Fruit fly (Drosophila melanogaster) whole organism, pupa: ENCODE data around the gene Sec13.
A peak's percentile ranks its signal among the peaks of the same experiment; 100 is the strongest.

Experiments used
- CG10348 ChIP-seq: fragments of 200-800 bp; sonication (Bioruptor generic); IDR thresholded peaks from 2 replicates; pipeline ENCODE4 v1.3.6; 2022; ENCODE audit warnings: missing biosample characterization, missing genetic modification characterization
- CG12605 ChIP-seq: fragments of 200-800 bp; sonication (Bioruptor generic); IDR thresholded peaks from 2 replicates; pipeline ENCODE4 v1.3.6; 2022; ENCODE audit warnings: missing biosample characterization, missing genetic modification characterization
- CG13204 ChIP-seq: fragments of 200-800 bp; sonication (Bioruptor generic); optimal IDR thresholded peaks from 2 replicates; lab custom pipeline; 2018; ENCODE audit warnings: missing biosample characterization, mild to moderate bottlenecking, missing genetic modification characterization, moderate library complexity
- CG14655 ChIP-seq: fragments of 200-800 bp; sonication (Bioruptor generic); optimal IDR thresholded peaks from 3 replicates; lab custom pipeline; 2017; ENCODE audit warnings: mild to moderate bottlenecking, missing biosample characterization, missing genetic modification reagents, missing genetic modification characterization
- CG15710 ChIP-seq: fragments of 200-800 bp; sonication (Bioruptor generic); optimal IDR thresholded peaks from 2 replicates; lab custom pipeline; 2018; ENCODE audit warnings: missing biosample characterization, mild to moderate bottlenecking, missing genetic modification characterization, moderate library complexity
- CG17806 ChIP-seq: fragments of 200-800 bp; sonication (Bioruptor generic); optimal IDR thresholded peaks from 2 replicates; lab custom pipeline; 2018; ENCODE audit warnings: missing biosample characterization, mild to moderate bottlenecking, missing genetic modification characterization, moderate library complexity
- CG32121 ChIP-seq: fragments of 200-800 bp; sonication (Bioruptor generic); IDR thresholded peaks from 2 replicates; pipeline ENCODE4 v1.3.6; 2022; ENCODE audit warnings: missing biosample characterization, missing genetic modification characterization
- CG34367 ChIP-seq: fragments of 200-800 bp; sonication (Bioruptor generic); optimal IDR thresholded peaks from 2 replicates; lab custom pipeline; 2018; ENCODE audit warnings: missing biosample characterization, mild to moderate bottlenecking, missing genetic modification characterization
- CG4496 ChIP-seq: fragments of 200-800 bp; sonication (Bioruptor generic); IDR thresholded peaks from 3 replicates; pipeline ENCODE4 v1.3.6; 2022; ENCODE audit warnings: missing biosample characterization, missing genetic modification characterization
- CG8159 ChIP-seq: fragments of 200-800 bp; sonication (Bioruptor generic); optimal IDR thresholded peaks from 3 replicates; lab custom pipeline; 2018; ENCODE audit warnings: missing biosample characterization, mild to moderate bottlenecking, missing genetic modification characterization, moderate library complexity
- CG8301 ChIP-seq: fragments of 200-800 bp; sonication (Bioruptor generic); optimal IDR thresholded peaks from 2 replicates; lab custom pipeline; 2018; ENCODE audit warnings: missing biosample characterization, mild to moderate bottlenecking, missing genetic modification characterization
- CG9948 ChIP-seq: fragments of 200-800 bp; sonication (Bioruptor generic); optimal IDR thresholded peaks from 2 replicates; lab custom pipeline; 2018; ENCODE audit warnings: missing biosample characterization, mild to moderate bottlenecking, missing genetic modification characterization, moderate library complexity
- D1 ChIP-seq: fragments of 200-800 bp; sonication (Bioruptor generic); optimal IDR thresholded peaks from 2 replicates; lab custom pipeline; 2018; ENCODE audit warnings: missing biosample characterization, mild to moderate bottlenecking, missing genetic modification characterization, moderate library complexity
- EcR ChIP-seq: fragments of 200-800 bp; sonication (Bioruptor generic); optimal IDR thresholded peaks from 3 replicates; lab custom pipeline; 2019; ENCODE audit warnings: missing biosample characterization, missing genetic modification characterization, mild to moderate bottlenecking, moderate library complexity, missing genetic modification reagents
- Ets98B ChIP-seq: fragments of 200-800 bp; sonication (Bioruptor generic); IDR thresholded peaks from 2 replicates; pipeline ENCODE4 v1.3.6; 2022; ENCODE audit warnings: missing biosample characterization, missing genetic modification characterization
- Pif1A ChIP-seq: fragments of 200-800 bp; sonication (Bioruptor generic); optimal IDR thresholded peaks from 3 replicates; lab custom pipeline; 2016; ENCODE audit warnings: missing biosample characterization, missing genetic modification characterization
- Pif1B ChIP-seq: fragments of 200-800 bp; sonication (Bioruptor generic); optimal IDR thresholded peaks from 3 replicates; lab custom pipeline; 2016; ENCODE audit warnings: missing biosample characterization, missing genetic modification characterization
- Snoo ChIP-seq: fragments of 200-800 bp; sonication (Bioruptor generic); optimal IDR thresholded peaks from 3 replicates; lab custom pipeline; 2017; ENCODE audit warnings: missing biosample characterization, mild to moderate bottlenecking, missing genetic modification characterization, inconsistent platforms
- fd96Ca ChIP-seq: fragments of 200-800 bp; sonication (Bioruptor generic); IDR thresholded peaks from 3 replicates; pipeline ENCODE4 v1.3.6; 2022; ENCODE audit warnings: missing biosample characterization, missing genetic modification characterization
- gl ChIP-seq: fragments of 200-800 bp; sonication (Bioruptor generic); optimal IDR thresholded peaks from 2 replicates; lab custom pipeline; 2018; ENCODE audit warnings: missing biosample characterization, mild to moderate bottlenecking, missing genetic modification characterization
- rn ChIP-seq: fragments of 200-800 bp; sonication (Bioruptor generic); IDR thresholded peaks from 2 replicates; pipeline ENCODE4 v1.3.6; 2022; ENCODE audit warnings: missing biosample characterization, missing genetic modification characterization

The Sec13 gene

DNA sequence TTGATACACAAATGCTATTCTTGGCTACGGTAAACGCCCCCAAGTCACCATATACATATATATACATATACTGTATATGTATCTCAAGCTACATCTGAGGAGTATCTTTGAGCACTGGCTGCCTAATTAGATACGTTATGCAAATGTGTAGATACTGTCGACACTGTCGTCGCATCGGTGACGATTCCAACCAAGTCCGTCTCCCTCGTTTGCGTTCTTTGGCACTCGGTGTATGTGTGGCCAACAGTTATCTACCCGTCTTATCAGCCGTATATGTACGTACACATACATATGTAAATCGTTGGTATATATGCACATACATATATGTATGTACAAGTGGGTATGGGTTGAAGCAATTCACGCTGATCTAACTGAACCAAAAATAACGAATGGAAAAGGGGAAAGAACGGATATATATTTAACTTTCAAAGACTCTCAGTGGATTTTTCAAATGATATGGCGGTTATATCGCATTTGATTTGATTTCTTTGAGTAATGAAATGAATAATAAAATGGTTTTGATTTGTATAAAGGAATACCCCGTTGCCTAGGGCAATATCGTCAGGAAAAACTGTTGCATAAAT lies 14.2 kb upstream of the Sec13 start:
- no peak for TF ChIP-seq rn
- TF ChIP-seq CG32121 (GFP tag; lab: Robert Waterston, UW): no peak
- TF ChIP-seq Pif1B: no peak
- no peak for TF ChIP-seq CG34367 (tag; lab: Kevin White, UChicago)
- TF ChIP-seq CG8159 (tag; lab: Kevin White, UChicago): no peak

DNA sequence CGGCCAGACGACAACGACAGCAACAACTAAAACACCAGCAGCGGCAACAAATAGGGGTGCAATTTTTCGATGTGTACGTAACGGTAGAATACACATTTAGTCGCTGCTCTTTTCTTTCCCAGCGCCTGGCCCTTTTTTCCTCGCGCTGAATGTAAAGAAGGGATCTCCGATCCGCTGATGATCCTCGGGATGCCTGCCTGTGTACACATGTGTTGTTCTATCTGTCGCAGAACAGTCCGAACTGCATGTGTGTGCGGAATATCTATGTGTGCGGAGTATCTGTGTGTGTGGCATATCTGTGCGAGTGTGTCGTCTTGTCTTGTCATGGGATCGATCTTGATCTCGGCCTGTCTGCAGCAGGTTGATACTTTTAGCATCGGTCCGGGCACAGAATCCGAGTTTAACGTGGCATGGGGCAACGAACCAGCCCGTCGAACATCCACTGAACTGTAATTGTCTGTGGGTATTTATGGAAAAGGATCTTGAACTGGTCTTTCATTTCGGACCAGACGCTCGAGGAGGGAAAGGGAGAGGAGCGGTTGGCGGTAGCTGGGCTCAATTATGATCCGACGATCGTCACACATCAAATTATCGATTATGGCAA lies 12.3 kb upstream of the Sec13 start:
- TF ChIP-seq CG13204 (GFP tag; lab: Kevin White, UChicago) (peak; percentile 61), Pif1A (GFP tag; lab: Kevin White, UChicago) (no peak), EcR (peak; percentile 87)

DNA sequence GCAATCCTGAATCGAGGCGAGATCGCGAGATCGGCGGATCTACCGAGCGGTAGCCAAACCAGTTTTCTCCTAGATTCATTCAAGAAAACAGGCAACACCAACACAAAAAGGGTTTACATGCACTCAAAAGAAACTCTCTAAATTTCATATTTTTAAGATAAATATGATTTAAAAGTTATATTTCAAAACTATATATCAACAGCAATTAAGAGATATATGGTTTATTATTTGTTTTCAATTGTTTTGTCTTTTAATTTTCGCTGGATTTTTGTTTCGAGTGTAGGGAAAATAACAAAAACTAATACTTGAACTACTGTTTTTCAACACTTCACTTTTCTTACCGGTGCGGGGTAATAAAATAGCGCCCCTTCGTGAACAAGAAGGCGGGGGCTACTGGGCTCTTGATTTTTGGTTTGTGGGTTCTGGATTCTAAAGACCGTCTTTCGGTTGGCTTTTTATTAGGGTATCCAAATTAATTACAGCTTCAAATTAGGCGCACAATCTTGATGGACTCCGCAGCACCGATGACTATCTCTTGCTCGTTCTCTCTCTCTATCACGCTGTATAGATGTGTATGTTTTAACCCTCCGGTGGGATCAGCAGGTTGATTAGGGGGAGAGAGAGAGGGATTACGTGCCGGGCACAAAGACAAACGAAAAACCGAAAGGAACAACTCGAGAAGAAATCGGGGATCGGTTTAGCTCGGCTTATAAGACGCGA lies 10.9 kb upstream of the Sec13 start:
- TF ChIP-seq D1 (no peak), CG10348 (GFP tag; lab: Robert Waterston, UW) (no peak), EcR (peak; percentile 34), CG13204 (GFP tag; lab: Kevin White, UChicago) (peak; percentile 36), fd96Ca (GFP tag; lab: Robert Waterston, UW) (no peak), CG4496 (GFP tag; lab: Robert Waterston, UW) (peak; percentile 67; the same call in 2 of the 3 replicates), CG14655 (peak; percentile 84), CG15710 (peak; percentile 77), Pif1B (peak; percentile 5), CG8159 (tag; lab: Kevin White, UChicago) (peak; percentile 82), CG9948 (tag; lab: Kevin White, UChicago) (peak; percentile 81), CG8301 (tag; lab: Kevin White, UChicago) (peak; percentile 75), gl (tag; lab: Kevin White, UChicago) (peak; percentile 25), rn (0 out of 2 replicates have a peak, but pooled peaks have one; percentile 38), Ets98B (GFP tag; lab: Robert Waterston, UW) (peak; percentile 58), CG34367 (tag; lab: Kevin White, UChicago) (peak; percentile 72), CG12605 (peak; percentile 59), CG32121 (GFP tag; lab: Robert Waterston, UW) (peak; percentile 46; the same call in 1 of the 2 replicates), Pif1A (GFP tag; lab: Kevin White, UChicago) (peak; percentile 56), CG17806 (tag; lab: Kevin White, UChicago) (peak; percentile 77), Snoo (tag; lab: Kevin White, UChicago) (no peak)

DNA sequence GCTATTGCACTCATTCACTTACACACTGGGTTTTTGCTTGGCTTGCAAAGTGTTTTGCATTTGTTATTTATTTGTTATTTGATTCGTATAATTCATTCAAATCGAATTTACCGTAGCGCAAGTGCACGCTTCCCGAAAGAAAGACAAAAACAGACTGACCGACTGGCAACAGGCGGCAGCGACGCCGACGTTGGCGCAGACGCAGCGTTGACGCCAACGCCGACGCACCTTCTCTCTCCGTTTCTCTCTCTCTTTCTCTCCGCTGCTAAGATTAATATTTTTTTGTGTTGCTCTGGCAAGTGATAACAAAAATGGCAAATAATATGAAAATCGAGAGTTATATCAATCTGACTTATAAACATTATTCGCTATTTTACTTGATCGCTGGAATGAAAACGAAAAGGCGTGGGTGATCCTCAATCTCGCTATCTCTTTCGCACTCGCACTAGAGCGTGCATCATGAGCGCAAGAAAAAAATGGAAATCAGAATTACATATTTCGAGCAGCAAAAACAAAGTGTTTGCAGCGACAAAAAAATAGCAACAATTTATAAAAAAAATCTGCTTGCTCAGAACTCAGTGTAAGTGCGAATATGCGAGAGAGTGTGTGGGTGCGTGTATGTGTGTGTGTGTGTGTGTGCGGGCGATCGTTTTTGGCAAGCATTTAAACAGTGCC lies 9.9 kb upstream of the Sec13 start, which contains the start of gene pnt:
Gene pnt (minus strand): TSS at position 161 of the 675 bp plus-strand sequence.
- TF ChIP-seq CG12605 (peak; percentile 30; the same call in 1 of the 2 replicates), CG8301 (tag; lab: Kevin White, UChicago) (no peak), CG9948 (tag; lab: Kevin White, UChicago) (no peak), CG32121 (GFP tag; lab: Robert Waterston, UW) (peak; percentile 32; the same call in 1 of the 2 replicates), CG10348 (GFP tag; lab: Robert Waterston, UW) (no peak), Ets98B (GFP tag; lab: Robert Waterston, UW) (peak; percentile 4; the same call in 1 of the 2 replicates), Pif1A (GFP tag; lab: Kevin White, UChicago) (no peak), D1 (no peak)

DNA sequence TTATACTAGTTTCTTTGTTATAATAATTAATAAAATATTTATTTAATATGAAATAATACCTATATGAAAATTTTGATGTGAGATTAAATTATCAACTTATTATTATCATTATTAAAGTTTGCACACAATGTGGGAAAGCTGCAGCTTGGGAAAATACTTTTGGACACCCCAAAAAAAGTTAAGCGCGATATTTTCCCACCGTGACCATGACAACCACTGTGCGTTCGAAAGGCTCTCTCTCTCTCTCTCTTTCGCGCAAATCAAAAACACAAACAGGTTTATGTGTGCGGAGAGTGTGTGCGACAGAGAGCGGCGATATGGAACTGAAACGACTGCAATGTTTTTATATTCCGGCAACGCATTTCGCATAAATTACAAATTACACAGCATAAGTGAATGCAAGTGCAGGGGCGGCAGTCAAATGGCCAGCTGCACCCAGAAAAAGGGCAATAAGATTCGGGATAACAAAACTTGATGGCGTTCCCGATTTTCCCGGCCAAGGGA lies 9.1 kb upstream of the Sec13 start:
- TF ChIP-seq CG14655 (peak; percentile 69), fd96Ca (GFP tag; lab: Robert Waterston, UW) (peak; percentile 76), Pif1A (GFP tag; lab: Kevin White, UChicago) (peak; percentile 28), gl (tag; lab: Kevin White, UChicago) (no peak), Pif1B (no peak), CG9948 (tag; lab: Kevin White, UChicago) (peak; percentile 60), CG8159 (tag; lab: Kevin White, UChicago) (peak; percentile 68), CG34367 (tag; lab: Kevin White, UChicago) (peak; percentile 32), CG8301 (tag; lab: Kevin White, UChicago) (peak; percentile 42), Ets98B (GFP tag; lab: Robert Waterston, UW) (peak; percentile 35; the same call in 1 of the 2 replicates), CG13204 (GFP tag; lab: Kevin White, UChicago) (no peak), CG32121 (GFP tag; lab: Robert Waterston, UW) (peak; percentile 50; the same call in 1 of the 2 replicates), D1 (peak; percentile 69), EcR (no peak), rn (no peak), CG4496 (GFP tag; lab: Robert Waterston, UW) (peak; percentile 77), CG15710 (peak; percentile 56), Snoo (tag; lab: Kevin White, UChicago) (peak; percentile 75), CG10348 (GFP tag; lab: Robert Waterston, UW) (no peak), CG17806 (tag; lab: Kevin White, UChicago) (peak; percentile 54), CG12605 (no peak)
